Worm (Caenorhabditis elegans): ENCODE results near the gene emc-5.
A peak's percentile ranks its signal among the peaks of the same experiment; 100 is the strongest.

Gene emc-5

ce11 chrII:11473525-11474181 lies 22.9 kb upstream of the emc-5 start, which contains the start of the genes metl-1 and W02B12.11 (continued):
- TF ChIP-seq Y48G9A.11 (GFP tag; IDR thresholded peaks at IDR 0.05): peak; percentile 47; the same call in 1 of the 2 replicates
- no peak for TF ChIP-seq zag-1 (tag; optimal IDR thresholded peaks at IDR 0.05)
- no peak; the same call in 1 of the 2 replicates for TF ChIP-seq snpc-1.2 (GFP tag; IDR thresholded peaks at IDR 0.05)
- TF ChIP-seq nhr-102 (tag; optimal IDR thresholded peaks at IDR 0.05): peak; percentile 88
- TF ChIP-seq nhr-42 (GFP tag; IDR thresholded peaks at IDR 0.05): no peak
- TF ChIP-seq lir-3 (tag; optimal IDR thresholded peaks at IDR 0.05): no peak
- no peak for TF ChIP-seq mxl-2 (GFP tag; conservative IDR thresholded peaks at IDR 0.05)
- peak; percentile 66 for TF ChIP-seq lin-1 (GFP tag; IDR thresholded peaks at IDR 0.05)
- TF ChIP-seq ztf-7 (tag; optimal IDR thresholded peaks at IDR 0.05): no peak
- no peak for TF ChIP-seq F26F4.8 (GFP tag; conservative IDR thresholded peaks at IDR 0.05)
- no peak for TF ChIP-seq snpc-4 (tag; optimal IDR thresholded peaks at IDR 0.05)
- peak; percentile 88 for TF ChIP-seq lin-38 (GFP tag; IDR thresholded peaks at IDR 0.05)
- TF ChIP-seq ZK337.2 (GFP tag; IDR thresholded peaks at IDR 0.05): no peak
- peak; percentile 31 for TF ChIP-seq aha-1 (tag)
- TF ChIP-seq spr-3 (GFP tag; optimal IDR thresholded peaks at IDR 0.05): peak; percentile 71
- TF ChIP-seq zip-2 (tag; optimal IDR thresholded peaks at IDR 0.05): peak; percentile 6
- no peak for TF ChIP-seq lin-39 (tag; optimal IDR thresholded peaks at IDR 0.05)
- peak; percentile 52 to 90 for TF ChIP-seq lsy-2 (tag; optimal IDR thresholded peaks at IDR 0.05)
- TF ChIP-seq nhr-10 (tag; optimal IDR thresholded peaks at IDR 0.05): no peak
- TF ChIP-seq ZK546.5 (tag; optimal IDR thresholded peaks at IDR 0.05): no peak
- TF ChIP-seq mep-1 (tag; optimal IDR thresholded peaks at IDR 0.05): peak; percentile 89
- TF ChIP-seq unc-39 (tag; optimal IDR thresholded peaks at IDR 0.05): no peak
- peak; percentile 65 for TF ChIP-seq nhr-25 (tag; optimal IDR thresholded peaks at IDR 0.05; ENCODE audit: borderline replicate concordance, insufficient read depth)
- TF ChIP-seq nhr-111 (GFP tag; optimal IDR thresholded peaks at IDR 0.05): no peak
- no peak for TF ChIP-seq ceh-82 (tag; optimal IDR thresholded peaks at IDR 0.05)
- no peak for TF ChIP-seq ceh-62 (tag; optimal IDR thresholded peaks at IDR 0.05)
- no peak for TF ChIP-seq D1046.2 (GFP tag; IDR thresholded peaks at IDR 0.05)
- no peak for TF ChIP-seq fos-1 (tag; optimal IDR thresholded peaks at IDR 0.05)
- TF ChIP-seq Y5F2A.4 (GFP tag; optimal IDR thresholded peaks at IDR 0.05): no peak
- TF ChIP-seq egl-43 (GFP tag; IDR thresholded peaks at IDR 0.05): peak; percentile 68
- TF ChIP-seq madf-9 (GFP tag; conservative IDR thresholded peaks at IDR 0.05): peak; percentile 62
- TF ChIP-seq aly-2 (tag; optimal IDR thresholded peaks at IDR 0.05): no peak
- TF ChIP-seq daf-19 (GFP tag; conservative IDR thresholded peaks at IDR 0.05): no peak
- TF ChIP-seq F44E2.7 (GFP tag; IDR thresholded peaks at IDR 0.05): no peak
- TF ChIP-seq mes-2 (tag; optimal IDR thresholded peaks at IDR 0.05; ENCODE audit: poor library complexity, severe bottlenecking): peak; percentile 93
- TF ChIP-seq nhr-11 (tag; optimal IDR thresholded peaks at IDR 0.05): peak; percentile 7
- no peak for TF ChIP-seq madf-5 (GFP tag; IDR thresholded peaks at IDR 0.05)

DNA sequence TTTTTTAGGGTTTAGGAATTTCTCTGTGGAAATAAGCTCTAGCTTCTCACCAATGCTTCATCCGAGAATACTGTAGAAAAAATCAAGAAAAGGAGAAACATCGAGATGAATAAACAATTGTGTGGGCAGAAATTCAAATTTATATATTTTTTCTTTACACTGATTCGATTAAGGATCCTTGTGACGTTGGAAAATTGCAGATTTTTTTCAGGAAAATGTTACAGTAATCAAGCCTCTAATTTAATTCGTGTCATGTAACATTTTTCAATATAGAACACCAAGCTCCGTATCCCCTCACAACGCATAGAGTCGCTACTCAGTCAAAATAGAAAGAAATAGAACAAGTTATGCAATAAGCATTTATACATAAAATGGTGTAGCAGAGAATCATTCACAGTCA lies 20.2 kb upstream of the emc-5 start, which contains the start of gene W02B12.16:
Gene W02B12.16 (minus strand): TSS at position 101 of the 400 bp plus-strand sequence.
- no peak for TF ChIP-seq lsy-2 (tag; optimal IDR thresholded peaks at IDR 0.05)
- TF ChIP-seq tra-1 (GFP tag; IDR thresholded peaks at IDR 0.05): no peak
- no peak for TF ChIP-seq set-16 (GFP tag; IDR thresholded peaks at IDR 0.05)

ce11 chrII:11479076-11479475 lies 17.5 kb upstream of the emc-5 start, which contains the start of gene W02B12.12:
TSS of gene W02B12.12 (minus strand) at chrII:11479176.
- TF ChIP-seq unc-62 (GFP tag; optimal IDR thresholded peaks at IDR 0.05 in 1 of 2): peak in 1 of 2 experiments; percentile 73
- no peak for TF ChIP-seq unc-62 (tag; optimal IDR thresholded peaks at IDR 0.05)
- TF ChIP-seq cey-2 (tag; optimal IDR thresholded peaks at IDR 0.05; ENCODE audit: borderline replicate concordance, insufficient read depth): no peak
